Fruit fly (Drosophila melanogaster) whole organism, embryonic: ENCODE data around the gene spg.

ENCODE experiments used
- Asciz ChIP-seq: fragments of 200-800 bp; sonication (Bioruptor generic); optimal IDR thresholded peaks from 2 replicates; lab custom pipeline; 2017; ENCODE audit warnings: missing biosample characterization, mild to moderate bottlenecking, missing genetic modification characterization, missing genetic modification reagents
- Atf6 ChIP-seq: fragments of 200-800 bp; sonication (Bioruptor generic); IDR thresholded peaks from 2 replicates; pipeline ENCODE4 v1.3.6; 2022; ENCODE audit warnings: missing biosample characterization, missing genetic modification characterization
- CG10543 ChIP-seq: fragments of 200-800 bp; sonication (Bioruptor generic); optimal IDR thresholded peaks from 3 replicates; lab custom pipeline; 2017; ENCODE audit warnings: missing biosample characterization, mild to moderate bottlenecking, missing genetic modification characterization, moderate library complexity
- CG10959 ChIP-seq: fragments of 200-800 bp; sonication (Bioruptor generic); IDR thresholded peaks from 2 replicates; pipeline ENCODE4 v1.3.6; 2022; ENCODE audit warnings: missing biosample characterization, missing genetic modification characterization
- CG11504 ChIP-seq: fragments of 200-800 bp; sonication (Bioruptor generic); optimal IDR thresholded peaks from 3 replicates; lab custom pipeline; 2019; ENCODE audit warnings: missing biosample characterization, mild to moderate bottlenecking, missing genetic modification characterization, moderate library complexity
- CG11696 ChIP-seq: fragments of 200-800 bp; sonication (Bioruptor generic); IDR thresholded peaks from 2 replicates; pipeline ENCODE4 v1.3.6; 2022; ENCODE audit warnings: missing biosample characterization, missing genetic modification characterization
- CG12299 ChIP-seq: fragments of 200-800 bp; sonication (Bioruptor generic); optimal IDR thresholded peaks from 2 replicates; lab custom pipeline; 2018; ENCODE audit warnings: missing biosample characterization, mild to moderate bottlenecking, missing genetic modification characterization
- CG13775 ChIP-seq: fragments of 200-800 bp; sonication (Bioruptor generic); optimal IDR thresholded peaks from 3 replicates; lab custom pipeline; 2017; ENCODE audit warnings: missing biosample characterization, mild to moderate bottlenecking, missing genetic modification characterization
- CG1603 ChIP-seq: fragments of 200-800 bp; sonication (Bioruptor generic); optimal IDR thresholded peaks from 2 replicates; lab custom pipeline; 2019; ENCODE audit warnings: missing biosample characterization, mild to moderate bottlenecking, missing genetic modification characterization, moderate library complexity
- CG17912 ChIP-seq: fragments of 200-800 bp; sonication (Bioruptor generic); optimal IDR thresholded peaks from 2 replicates; lab custom pipeline; 2018; ENCODE audit warnings: missing biosample characterization, mild to moderate bottlenecking, missing genetic modification characterization
- CG2678 ChIP-seq: fragments of 200-800 bp; sonication (Bioruptor generic); optimal IDR thresholded peaks from 3 replicates; lab custom pipeline; 2019; ENCODE audit warnings: missing biosample characterization, mild to moderate bottlenecking, missing genetic modification characterization, moderate library complexity
- CG30020 ChIP-seq: fragments of 200-800 bp; optimal IDR thresholded peaks from 2 replicates; lab custom pipeline; 2019; ENCODE audit warnings: missing biosample characterization, mild to moderate bottlenecking, missing genetic modification characterization, moderate library complexity
- CG33557 ChIP-seq: fragments of 200-800 bp; sonication (Bioruptor generic); optimal IDR thresholded peaks from 2 replicates; lab custom pipeline; 2019; ENCODE audit warnings: missing biosample characterization, mild to moderate bottlenecking, missing genetic modification characterization, moderate library complexity
- CG6854 ChIP-seq: fragments of 200-800 bp; sonication (Bioruptor generic); optimal IDR thresholded peaks from 3 replicates; lab custom pipeline; 2017; ENCODE audit warnings: missing biosample characterization, mild to moderate bottlenecking, missing genetic modification characterization
- CG7357 ChIP-seq: fragments of 200-800 bp; sonication (Bioruptor generic); IDR thresholded peaks from 3 replicates; pipeline ENCODE4 v1.3.6; 2022; ENCODE audit warnings: missing biosample characterization, missing genetic modification characterization
- CG7963 ChIP-seq: fragments of 200-800 bp; sonication (Bioruptor generic); IDR thresholded peaks from 3 replicates; pipeline ENCODE4 v1.3.6; 2022; ENCODE audit warnings: missing biosample characterization, missing genetic modification characterization; ENCODE audit not compliant: partially characterized antibody
- CrebB ChIP-seq: fragments of 200-800 bp; sonication (Bioruptor generic); optimal IDR thresholded peaks from 3 replicates; lab custom pipeline; 2018; ENCODE audit warnings: missing biosample characterization, mild to moderate bottlenecking, missing genetic modification characterization
- Dad ChIP-seq: fragments of 200-800 bp; sonication (Bioruptor generic); optimal IDR thresholded peaks from 3 replicates; lab custom pipeline; 2016; ENCODE audit warnings: missing biosample characterization, missing genetic modification characterization
- Doc2 ChIP-seq: fragments of 200-800 bp; sonication (Bioruptor generic); IDR thresholded peaks from 2 replicates; pipeline ENCODE4 v1.3.6; 2022; ENCODE audit warnings: missing biosample characterization, missing genetic modification characterization
- Ets65A ChIP-seq: fragments of 200-800 bp; sonication (Bioruptor generic); peaks from one replicate; lab custom pipeline; 2016; ENCODE audit warnings: missing biosample characterization, missing genetic modification characterization
- Gsc ChIP-seq: fragments of 200-800 bp; sonication (Bioruptor generic); IDR thresholded peaks from 2 replicates; pipeline ENCODE4 v1.3.6; 2022; ENCODE audit warnings: missing biosample characterization, missing genetic modification characterization
- Nf-YB ChIP-seq: fragments of 200-800 bp; sonication (Bioruptor generic); optimal IDR thresholded peaks from 3 replicates; lab custom pipeline; 2019; ENCODE audit warnings: missing biosample characterization, mild to moderate bottlenecking, missing genetic modification characterization, moderate library complexity
- Tbp ChIP-seq: fragments of >200 bp; optimal IDR thresholded peaks from 2 replicates; lab custom pipeline; 2018; ENCODE audit warnings: missing biosample characterization, missing genetic modification characterization
- Trl ChIP-seq, 3 experiments: fragments of >200 bp in 2 of 3; fragments of 200-800 bp in 1 of 3; sonication (Bioruptor generic) in 1 of 3; optimal IDR thresholded peaks; 2 replicates in 1 of 3; 3 replicates in 2 of 3; lab custom pipeline; 2016 to 2017; ENCODE audit warnings: missing biosample characterization in 1 of 3, missing genetic modification characterization in 1 of 3
- abd-A ChIP-seq: fragments of 200-800 bp; sonication (Bioruptor generic); optimal IDR thresholded peaks from 3 replicates; lab custom pipeline; 2019; ENCODE audit warnings: missing biosample characterization, mild to moderate bottlenecking, missing genetic modification characterization, moderate library complexity
- ap ChIP-seq: fragments of 200-800 bp; sonication (Bioruptor generic); IDR thresholded peaks from 2 replicates; pipeline ENCODE4 v1.3.6; 2022; ENCODE audit warnings: missing biosample characterization, missing genetic modification characterization
- ase ChIP-seq: fragments of 200-800 bp; sonication (Bioruptor generic); IDR thresholded peaks from 3 replicates; pipeline ENCODE4 v1.3.6; 2022; ENCODE audit warnings: missing biosample characterization, missing genetic modification characterization
- ash1 ChIP-seq: fragments of 200-800 bp; sonication (Bioruptor generic); optimal IDR thresholded peaks from 2 replicates; lab custom pipeline; 2018; ENCODE audit warnings: missing biosample characterization, mild to moderate bottlenecking, missing genetic modification characterization
- cato ChIP-seq: fragments of 200-800 bp; sonication (Bioruptor generic); optimal IDR thresholded peaks from 2 replicates; lab custom pipeline; 2016; ENCODE audit warnings: missing biosample characterization, missing genetic modification characterization, borderline replicate concordance
- ci ChIP-seq: fragments of 200-800 bp; sonication (Bioruptor generic); IDR thresholded peaks from 3 replicates; pipeline ENCODE4 v1.3.6; 2022; ENCODE audit warnings: missing biosample characterization, missing genetic modification characterization
- dpn ChIP-seq, 2 experiments: fragments of 200-800 bp; sonication (Bioruptor generic); optimal IDR thresholded peaks; 3 replicates each; lab custom pipeline; 2016; ENCODE audit warnings: missing biosample characterization in 2 of 2, missing genetic modification characterization in 2 of 2
- gsb-n ChIP-seq: fragments of 200-800 bp; sonication (Bioruptor generic); optimal IDR thresholded peaks from 3 replicates; lab custom pipeline; 2018; ENCODE audit warnings: missing biosample characterization, mild to moderate bottlenecking, missing genetic modification characterization
- hkb ChIP-seq, 2 experiments: fragments of 200-800 bp in 1 of 2; fragments of >200 bp in 1 of 2; sonication (Bioruptor generic) in 1 of 2; IDR thresholded peaks in 1 of 2; optimal IDR thresholded peaks in 1 of 2; 2 replicates each; pipeline versions ENCODE4 v1.3.6 to Lab custom; 2017 to 2022; ENCODE audit warnings: missing biosample characterization in 1 of 2, missing genetic modification characterization in 1 of 2
- ind ChIP-seq: fragments of 200-800 bp; sonication (Bioruptor generic); optimal IDR thresholded peaks from 3 replicates; lab custom pipeline; 2016; ENCODE audit warnings: missing biosample characterization, missing genetic modification characterization
- luna ChIP-seq: fragments of 200-800 bp; sonication (Bioruptor generic); optimal IDR thresholded peaks from 2 replicates; lab custom pipeline; 2016; ENCODE audit warnings: missing biosample characterization, missing genetic modification characterization
- maf-S ChIP-seq: fragments of 200-800 bp; sonication (Bioruptor generic); optimal IDR thresholded peaks from 2 replicates; lab custom pipeline; 2016; ENCODE audit warnings: missing biosample characterization, missing genetic modification characterization
- pho ChIP-seq: fragments of 200-800 bp; sonication (Bioruptor generic); optimal IDR thresholded peaks from 2 replicates; lab custom pipeline; 2016; ENCODE audit warnings: missing biosample characterization, missing genetic modification characterization
- pita ChIP-seq: fragments of 200-800 bp; sonication (Bioruptor generic); optimal IDR thresholded peaks from 2 replicates; lab custom pipeline; 2017; ENCODE audit warnings: missing biosample characterization, mild to moderate bottlenecking, missing genetic modification characterization
- pnt ChIP-seq: fragments of 200-800 bp; sonication (Bioruptor generic); optimal IDR thresholded peaks from 3 replicates; lab custom pipeline; 2016; ENCODE audit warnings: missing biosample characterization, missing genetic modification characterization
- sc ChIP-seq, 3 experiments: fragments of >200 bp in 2 of 3; fragments of 200-800 bp in 1 of 3; sonication (Bioruptor generic) in 1 of 3; optimal IDR thresholded peaks; 2 replicates in 2 of 3; 3 replicates in 1 of 3; lab custom pipeline; 2017; ENCODE audit warnings: mild to moderate bottlenecking in 1 of 3, missing biosample characterization in 1 of 3, missing genetic modification characterization in 1 of 3, missing genetic modification reagents in 1 of 3
- sens-2 ChIP-seq: fragments of 200-800 bp; sonication (Bioruptor generic); IDR thresholded peaks from 2 replicates; pipeline ENCODE4 v1.3.6; 2022; ENCODE audit warnings: missing biosample characterization, missing genetic modification characterization
- sima ChIP-seq: fragments of 200-800 bp; sonication (Bioruptor generic); optimal IDR thresholded peaks from 2 replicates; lab custom pipeline; 2016; ENCODE audit warnings: missing biosample characterization, missing genetic modification characterization
- slbo ChIP-seq: fragments of 200-800 bp; sonication (Bioruptor generic); IDR thresholded peaks from 2 replicates; pipeline ENCODE4 v1.3.6; 2022; ENCODE audit warnings: missing biosample characterization, missing genetic modification characterization
- tup ChIP-seq: fragments of 200-800 bp; sonication (Bioruptor generic); optimal IDR thresholded peaks from 2 replicates; lab custom pipeline; 2016; ENCODE audit warnings: missing biosample characterization, mild to moderate bottlenecking, missing genetic modification characterization, moderate library complexity
- twi ChIP-seq: fragments of 200-800 bp; optimal IDR thresholded peaks from 2 replicates; lab custom pipeline; 2019; ENCODE audit warnings: missing biosample characterization, mild to moderate bottlenecking, missing genetic modification characterization, moderate library complexity
- unc-4 ChIP-seq: fragments of 200-800 bp; sonication (Bioruptor generic); IDR thresholded peaks from 2 replicates; pipeline ENCODE4 v1.3.6; 2022; ENCODE audit warnings: missing biosample characterization, missing genetic modification characterization; ENCODE audit not compliant: partially characterized antibody
- zen2 ChIP-seq: fragments of 200-800 bp; sonication (Bioruptor generic); IDR thresholded peaks from 3 replicates; pipeline ENCODE4 v1.3.6; 2022; ENCODE audit warnings: missing biosample characterization, missing genetic modification characterization; ENCODE audit not compliant: partially characterized antibody
- zfh2 ChIP-seq: fragments of 200-800 bp; sonication (Bioruptor generic); optimal IDR thresholded peaks from 2 replicates; lab custom pipeline; 2016; ENCODE audit warnings: missing biosample characterization, missing genetic modification characterization

The spg gene

DNA sequence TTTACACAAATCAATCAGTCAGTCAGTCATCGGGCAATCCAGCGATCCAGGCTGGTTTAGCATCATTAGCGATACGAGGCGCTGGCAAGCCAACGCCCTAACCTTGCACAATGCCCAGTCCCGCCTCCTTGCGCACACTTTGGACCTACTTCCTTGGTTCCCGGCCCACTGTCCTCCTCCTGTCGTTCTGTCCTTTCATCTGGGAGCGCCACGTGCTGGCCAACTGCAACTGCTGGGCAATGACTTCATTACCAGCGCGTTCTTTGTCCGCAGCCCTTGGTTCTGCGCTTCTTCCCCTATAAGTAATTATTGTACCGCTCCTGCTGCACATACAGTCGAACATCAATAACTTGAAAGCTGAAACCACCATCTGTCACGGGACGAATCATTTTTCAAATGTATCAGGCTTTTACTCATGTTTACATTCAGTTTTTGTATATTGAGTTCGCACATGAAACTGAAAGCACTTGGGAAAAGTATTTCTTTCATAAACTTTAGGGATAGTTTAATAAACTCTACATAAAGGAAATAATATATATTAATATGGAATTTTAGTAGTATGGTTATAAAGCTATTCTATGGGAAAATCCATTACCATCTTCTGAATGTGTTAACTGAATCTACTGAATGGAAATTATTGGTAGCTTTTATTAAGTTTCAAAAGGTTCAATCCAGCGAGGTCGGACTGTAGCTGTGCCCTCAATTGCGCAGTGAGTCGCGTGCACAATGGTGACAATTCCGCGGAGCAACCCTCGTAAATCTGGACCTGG is 2.7 kb downstream of the spg start (continued):
- peak; percentile 55 for TF ChIP-seq CG11504
- TF ChIP-seq CG7357 (GFP tag; lab: Robert Waterston, UW), result no peak
- TF ChIP-seq CrebB (tag; lab: Kevin White, UChicago), result no peak
- no peak for TF ChIP-seq zen2 (GFP tag; lab: Robert Waterston, UW)
- TF ChIP-seq hkb (optimal IDR thresholded peaks at IDR 0.05; lab: Kevin White, UChicago), result no peak
- TF ChIP-seq hkb (GFP tag; IDR thresholded peaks at IDR 0.05; lab: Robert Waterston, UW), result no peak
- TF ChIP-seq CG10959 (GFP tag; lab: Robert Waterston, UW), result no peak
- no peak for TF ChIP-seq dpn (GFP tag; optimal IDR thresholded peaks at IDR 0.05; lab: Kevin White, UChicago)
- TF ChIP-seq Doc2 (GFP tag; lab: Robert Waterston, UW), result no peak
- TF ChIP-seq gsb-n, result peak; percentile 35
- no peak for TF ChIP-seq Nf-YB
- TF ChIP-seq Tbp (GFP tag; lab: Kevin White, UChicago), result no peak
- TF ChIP-seq Gsc (GFP tag; lab: Robert Waterston, UW), result no peak
- no peak for TF ChIP-seq abd-A (tag; lab: Kevin White, UChicago)
- no peak for TF ChIP-seq twi
- no peak for TF ChIP-seq ap
- TF ChIP-seq zfh2 (GFP tag; lab: Kevin White, UChicago), result no peak
- peak; percentile 10 for TF ChIP-seq Asciz
- no peak for TF ChIP-seq slbo (GFP tag; lab: Robert Waterston, UW)
- TF ChIP-seq ash1 (GFP tag; lab: Kevin White, UChicago), result no peak
- TF ChIP-seq CG11696 (GFP tag; lab: Robert Waterston, UW), result no peak
- no peak for TF ChIP-seq ind (GFP tag; lab: Kevin White, UChicago)
- no peak for TF ChIP-seq CG6854 (GFP tag; lab: Kevin White, UChicago)
- TF ChIP-seq Trl (optimal IDR thresholded peaks at IDR 0.05; lab: Kevin White, UChicago), result no peak
- TF ChIP-seq Trl (GFP tag; optimal IDR thresholded peaks at IDR 0.05; lab: Kevin White, UChicago), result no peak
- no peak for TF ChIP-seq CG12299
- TF ChIP-seq CG17912, result no peak
- TF ChIP-seq cato (GFP tag; lab: Kevin White, UChicago), result no peak
- no peak for TF ChIP-seq CG30020 (tag; lab: Kevin White, UChicago)
- no peak for TF ChIP-seq pho (GFP tag; lab: Kevin White, UChicago)
- TF ChIP-seq Atf6 (GFP tag; lab: Robert Waterston, UW), result no peak
- TF ChIP-seq pita (GFP tag; lab: Kevin White, UChicago), result no peak
- TF ChIP-seq CG10543 (GFP tag; lab: Kevin White, UChicago), result no peak
- no peak for TF ChIP-seq pnt (GFP tag; lab: Kevin White, UChicago)
- no peak for TF ChIP-seq sens-2 (GFP tag; lab: Robert Waterston, UW)
- no peak for TF ChIP-seq CG33557 (GFP tag; lab: Kevin White, UChicago)
- no peak for TF ChIP-seq CG1603 (tag; lab: Kevin White, UChicago)
- no peak for TF ChIP-seq maf-S (GFP tag; lab: Kevin White, UChicago)
- no peak for TF ChIP-seq sc (optimal IDR thresholded peaks at IDR 0.05; lab: Kevin White, UChicago)
- no peak for TF ChIP-seq sc (GFP tag; optimal IDR thresholded peaks at IDR 0.05; lab: Kevin White, UChicago)
- TF ChIP-seq Dad (GFP tag; lab: Kevin White, UChicago), result no peak
- TF ChIP-seq CG7963, result no peak
- no peak for TF ChIP-seq CG13775 (GFP tag; lab: Kevin White, UChicago)
- TF ChIP-seq ci (GFP tag; lab: Robert Waterston, UW), result 0 out of 3 replicates have a peak, but pooled peaks have one; percentile 7
- TF ChIP-seq unc-4 (GFP tag; lab: Robert Waterston, UW), result no peak
- no peak for TF ChIP-seq sima (GFP tag; lab: Kevin White, UChicago)
- no peak for TF ChIP-seq ase
- TF ChIP-seq Ets65A (GFP tag; lab: Kevin White, UChicago), result no peak
- no peak for TF ChIP-seq tup (GFP tag; lab: Kevin White, UChicago)
- peak; percentile 40 for TF ChIP-seq CG2678 (tag; lab: Kevin White, UChicago)
- TF ChIP-seq luna (GFP tag; lab: Kevin White, UChicago), result no peak
